Fruit fly (Drosophila melanogaster) whole organism, adult: ENCODE measurements around the gene CG33934.

Experiments used
- CG11617 ChIP-seq: fragments of 200-800 bp; sonication (Bioruptor generic); optimal IDR thresholded peaks from 2 replicates; lab custom pipeline; 2017; ENCODE audit warnings: mild to moderate bottlenecking, missing biosample characterization, missing genetic modification reagents, missing genetic modification characterization
- CG12768 ChIP-seq: fragments of 200-800 bp; sonication (Bioruptor generic); optimal IDR thresholded peaks from 2 replicates; lab custom pipeline; 2017; ENCODE audit warnings: missing biosample characterization, missing genetic modification characterization, mild to moderate bottlenecking, moderate library complexity, missing genetic modification reagents
- CG14711 ChIP-seq: fragments of 200-800 bp; sonication (Bioruptor generic); optimal IDR thresholded peaks from 2 replicates; lab custom pipeline; 2018; ENCODE audit warnings: missing biosample characterization, mild to moderate bottlenecking, missing genetic modification characterization, moderate library complexity
- CG5204 ChIP-seq: fragments of 200-800 bp; sonication (Bioruptor generic); optimal IDR thresholded peaks from 2 replicates; lab custom pipeline; 2016; ENCODE audit warnings: missing biosample characterization, missing genetic modification characterization
- CG7045 ChIP-seq: fragments of 200-800 bp; sonication (Bioruptor generic); optimal IDR thresholded peaks from 2 replicates; lab custom pipeline; 2017; ENCODE audit warnings: missing biosample characterization, mild to moderate bottlenecking, missing genetic modification characterization
- CG7101 ChIP-seq: fragments of 200-800 bp; sonication (Bioruptor generic); optimal IDR thresholded peaks from 2 replicates; lab custom pipeline; 2018; ENCODE audit warnings: missing biosample characterization, mild to moderate bottlenecking, missing genetic modification characterization, moderate library complexity
- Clk ChIP-seq: fragments of 200-800 bp; sonication (Bioruptor generic); optimal IDR thresholded peaks from 2 replicates; lab custom pipeline; 2017; ENCODE audit warnings: missing biosample characterization, missing genetic modification characterization
- cnc ChIP-seq, 2 experiments: fragments of >200 bp; optimal IDR thresholded peaks; 2 replicates each; lab custom pipeline; 2017
- kay ChIP-seq: fragments of 200-800 bp; sonication (Bioruptor generic); peaks from one replicate; lab custom pipeline; 2016; ENCODE audit warnings: missing biosample characterization, missing genetic modification characterization, borderline replicate concordance
- ovo ChIP-seq: fragments of 200-800 bp; sonication (Bioruptor generic); optimal IDR thresholded peaks from 2 replicates; lab custom pipeline; 2016; ENCODE audit warnings: missing biosample characterization, missing genetic modification characterization
- tj ChIP-seq: fragments of 200-800 bp; sonication (Bioruptor generic); optimal IDR thresholded peaks from 3 replicates; lab custom pipeline; 2017; ENCODE audit warnings: missing biosample characterization, mild to moderate bottlenecking, missing genetic modification characterization, moderate library complexity

- peak; percentile 58 for TF ChIP-seq CG14711
- peak; percentile 67 for TF ChIP-seq Clk
- no peak for TF ChIP-seq cnc (optimal IDR thresholded peaks at IDR 0.05; lab: Kevin White, UChicago)
- peak; percentile 54 for TF ChIP-seq tj (GFP tag; lab: Kevin White, UChicago)
- TF ChIP-seq CG5204: peak; percentile 72
- peak; percentile 85 for TF ChIP-seq CG11617
- TF ChIP-seq CG7045: peak; percentile 79
- TF ChIP-seq kay (GFP tag; lab: Kevin White, UChicago): no peak
- TF ChIP-seq CG12768: peak; percentile 77
- peak; percentile 33 for TF ChIP-seq ovo (GFP tag; lab: Kevin White, UChicago)
- peak; percentile 76 for TF ChIP-seq CG7101 (tag; lab: Kevin White, UChicago)
Measured at dm6 chr3R:20031043-20031763, 11.4 kb upstream of the CG33934 start, which contains the start of gene trem.
